Fruit fly (Drosophila melanogaster): ENCODE data around the gene ctrip.

ctrip gene

DNA sequence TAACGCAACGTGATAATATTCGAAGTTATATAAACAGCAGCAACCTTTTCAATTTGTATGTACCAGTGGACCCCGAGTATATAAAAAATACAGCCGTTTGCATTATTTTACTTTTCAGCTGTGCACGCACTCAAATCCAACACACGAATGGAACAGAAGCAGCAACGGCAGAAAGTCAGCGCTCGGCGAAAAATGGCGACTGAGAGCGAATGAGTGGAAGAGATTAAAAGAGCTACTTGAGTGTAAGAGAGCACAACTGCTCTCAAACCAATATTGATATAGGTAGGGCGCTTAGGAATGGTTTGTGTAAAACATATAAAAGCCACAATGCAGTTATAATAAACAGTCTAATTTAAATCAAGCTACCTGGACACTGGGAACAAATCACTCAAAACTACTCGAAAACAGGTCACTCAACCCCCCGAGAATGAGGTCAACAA lies 5.6 kb downstream of the ctrip start (continued):
- peak; percentile 69 for TF ChIP-seq CG9727 (GFP tag; optimal IDR thresholded peaks at IDR 0.05)
- TF ChIP-seq Bdp1 (GFP tag; optimal IDR thresholded peaks at IDR 0.05) = peak; percentile 48
- TF ChIP-seq CG18619 (GFP tag; optimal IDR thresholded peaks at IDR 0.05) = peak; percentile 42
- TF ChIP-seq CG9609 (GFP tag; optimal IDR thresholded peaks at IDR 0.05) = peak; percentile 32
- TF ChIP-seq tio (GFP tag; optimal IDR thresholded peaks at IDR 0.05) = no peak
- no peak for TF ChIP-seq knrl (GFP tag; IDR thresholded peaks at IDR 0.05; ENCODE audit: partially characterized antibody)
- no peak for TF ChIP-seq CG31388 (GFP tag; optimal IDR thresholded peaks at IDR 0.05)
- TF ChIP-seq ken (GFP tag; IDR thresholded peaks at IDR 0.05) = no peak
- peak; percentile 42 for TF ChIP-seq CG2116 (GFP tag; optimal IDR thresholded peaks at IDR 0.05)
- no peak for TF ChIP-seq pho (GFP tag; optimal IDR thresholded peaks at IDR 0.05)
- peak; percentile 74 for TF ChIP-seq Sox100B (GFP tag; optimal IDR thresholded peaks at IDR 0.05)
- peak; percentile 96 for TF ChIP-seq sens (GFP tag)
- peak; percentile 41; the same call in 1 of the 3 replicates for TF ChIP-seq zfh1 (GFP tag; IDR thresholded peaks at IDR 0.05)
- TF ChIP-seq CG30431 (GFP tag; optimal IDR thresholded peaks at IDR 0.05) = no peak
- no peak for TF ChIP-seq D19B (GFP tag; optimal IDR thresholded peaks at IDR 0.05)
- TF ChIP-seq scrt (GFP tag; optimal IDR thresholded peaks at IDR 0.05) = peak; percentile 59
- TF ChIP-seq sisA (GFP tag; IDR thresholded peaks at IDR 0.05) = no peak
- peak; percentile 49 for TF ChIP-seq CG8290 (GFP tag; optimal IDR thresholded peaks at IDR 0.05)
- TF ChIP-seq CG8290 (tag; optimal IDR thresholded peaks at IDR 0.05) = peak; percentile 53 to 63
- peak; percentile 78 for TF ChIP-seq CG15601 (tag; optimal IDR thresholded peaks at IDR 0.05)
- peak; percentile 13 for TF ChIP-seq trem (tag; optimal IDR thresholded peaks at IDR 0.05)
- peak in 1 of 2 experiments; percentile 84 for TF ChIP-seq tll (GFP tag; optimal IDR thresholded peaks at IDR 0.05)
- peak; percentile 35 for TF ChIP-seq CG8388 (GFP tag; optimal IDR thresholded peaks at IDR 0.05)
- no peak for TF ChIP-seq Taf1 (GFP tag; IDR thresholded peaks at IDR 0.05)
- no peak for TF ChIP-seq az2 (GFP tag; optimal IDR thresholded peaks at IDR 0.05)
- TF ChIP-seq CG13424 (tag; optimal IDR thresholded peaks at IDR 0.05) = peak; percentile 29
- peak; percentile 82 for TF ChIP-seq HLHmδ (GFP tag; optimal IDR thresholded peaks at IDR 0.05)
- no peak for TF ChIP-seq Hr39 (optimal IDR thresholded peaks at IDR 0.05)
- no peak for TF ChIP-seq Dek (tag; optimal IDR thresholded peaks at IDR 0.05)
- no peak for TF ChIP-seq CG1832 (GFP tag; optimal IDR thresholded peaks at IDR 0.05)
- no peak for TF ChIP-seq CTCF (GFP tag; optimal IDR thresholded peaks at IDR 0.05)
- TF ChIP-seq CG14014 (GFP tag; IDR thresholded peaks at IDR 0.05) = peak; percentile 62; the same call in 1 of the 2 replicates
- no peak for TF ChIP-seq ro (GFP tag; IDR thresholded peaks at IDR 0.05)
- TF ChIP-seq Drgx (GFP tag; IDR thresholded peaks at IDR 0.05) = peak; percentile 10; the same call in 1 of the 2 replicates
- TF ChIP-seq ham (GFP tag; IDR thresholded peaks at IDR 0.05) = no peak
- no peak for TF ChIP-seq Ssrp (tag; optimal IDR thresholded peaks at IDR 0.05)
- TF ChIP-seq salm (tag; optimal IDR thresholded peaks at IDR 0.05) = peak; percentile 65
- TF ChIP-seq shn (GFP tag; optimal IDR thresholded peaks at IDR 0.05) = peak; percentile 62
- peak in 1 of 2 experiments; percentile 64 for TF ChIP-seq dpn (GFP tag; optimal IDR thresholded peaks at IDR 0.05)
- TF ChIP-seq Opbp (GFP tag; IDR thresholded peaks at IDR 0.05; ENCODE audit: partially characterized antibody) = 0 out of 3 replicates have a peak, but pooled peaks have one; percentile 23
- no peak for TF ChIP-seq sna (GFP tag; IDR thresholded peaks at IDR 0.05; ENCODE audit: partially characterized antibody)
- no peak for TF ChIP-seq lov (optimal IDR thresholded peaks at IDR 0.05)
- peak; percentile 68; the same call in 1 of the 3 replicates for TF ChIP-seq lov (GFP tag; IDR thresholded peaks at IDR 0.05)
- no peak for TF ChIP-seq CG15073 (GFP tag; optimal IDR thresholded peaks at IDR 0.05)
- no peak for TF ChIP-seq CG6175 (GFP tag; IDR thresholded peaks at IDR 0.05)
- peak; percentile 30 for TF ChIP-seq CG9876 (GFP tag; optimal IDR thresholded peaks at IDR 0.05)
- no peak for TF ChIP-seq cad (GFP tag; optimal IDR thresholded peaks at IDR 0.05)
- no peak for TF ChIP-seq CG10366 (GFP tag; IDR thresholded peaks at IDR 0.05)
- TF ChIP-seq hbn (GFP tag; IDR thresholded peaks at IDR 0.05; ENCODE audit: partially characterized antibody) = no peak
- peak; percentile 1 for TF ChIP-seq CoRest (tag; optimal IDR thresholded peaks at IDR 0.05)
- TF ChIP-seq sima (GFP tag; optimal IDR thresholded peaks at IDR 0.05) = no peak
- peak; percentile 82 for TF ChIP-seq Awh (GFP tag; IDR thresholded peaks at IDR 0.05)
- TF ChIP-seq CG12299 (tag; optimal IDR thresholded peaks at IDR 0.05) = peak; percentile 76
